Fruit fly (Drosophila melanogaster): Measurements from ENCODE around the gene CG34299.
A peak's percentile ranks its signal among the peaks of the same experiment; 100 is the strongest.

CG34299 gene

DNA sequence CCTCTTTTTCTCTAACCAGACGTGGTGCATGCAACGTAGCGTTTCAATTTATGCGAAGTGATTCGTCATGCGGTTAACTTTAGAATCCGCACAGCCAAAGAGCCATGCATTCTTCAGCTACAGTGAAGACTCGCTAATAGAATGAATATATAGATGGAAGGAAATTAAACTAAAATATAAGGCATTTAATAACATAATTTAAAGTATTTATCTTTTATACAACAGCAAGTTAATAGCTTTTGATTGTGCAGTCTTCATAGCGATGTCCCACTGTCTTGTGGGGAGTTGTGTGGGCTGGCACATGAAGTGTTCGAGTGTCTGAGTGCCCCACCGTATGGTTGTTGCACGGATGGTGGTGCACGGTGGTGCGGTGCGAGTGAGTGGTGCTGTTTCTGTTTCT lies 16.0 kb downstream of the CG34299 start (continued):
- TF ChIP-seq lilli (GFP tag; optimal IDR thresholded peaks at IDR 0.05) (peak; percentile 8), CG17802 (tag; optimal IDR thresholded peaks at IDR 0.05) (peak; percentile 37), HHEX (GFP tag; optimal IDR thresholded peaks at IDR 0.05) (peak; percentile 1), caup (GFP tag; optimal IDR thresholded peaks at IDR 0.05; ENCODE audit: severe bottlenecking) (no peak), sim (GFP tag; IDR thresholded peaks at IDR 0.05) (0 out of 2 replicates have a peak, but pooled peaks have one; percentile 6), CG13775 (GFP tag; optimal IDR thresholded peaks at IDR 0.05) (peak; percentile 6), Sox100B (GFP tag; optimal IDR thresholded peaks at IDR 0.05) (peak; percentile 7), CG34422 (GFP tag; IDR thresholded peaks at IDR 0.05) (peak; percentile 57; the same call in 2 of the 3 replicates), CG12769 (tag; optimal IDR thresholded peaks at IDR 0.05) (peak; percentile 56), gt (GFP tag; IDR thresholded peaks at IDR 0.05) (peak; percentile 73), CG2875 (GFP tag; optimal IDR thresholded peaks at IDR 0.05) (peak; percentile 48), CG12391 (tag; optimal IDR thresholded peaks at IDR 0.05) (peak; percentile 70), CG18619 (GFP tag; optimal IDR thresholded peaks at IDR 0.05) (no peak), CG7372 (GFP tag; IDR thresholded peaks at IDR 0.05) (peak; percentile 28; the same call in 1 of the 2 replicates), nom (GFP tag; optimal IDR thresholded peaks at IDR 0.05) (peak; percentile 93), BtbVII (GFP tag; optimal IDR thresholded peaks at IDR 0.05) (no peak), toy (GFP tag; IDR thresholded peaks at IDR 0.05) (0 out of 2 replicates have a peak, but pooled peaks have one; percentile 18), CG9437 (GFP tag; optimal IDR thresholded peaks at IDR 0.05) (peak; percentile 22), az2 (GFP tag; optimal IDR thresholded peaks at IDR 0.05) (peak; percentile 60), Six4 (GFP tag; optimal IDR thresholded peaks at IDR 0.05) (peak; percentile 55), zen (tag; optimal IDR thresholded peaks at IDR 0.05) (peak; percentile 33), CG17328 (GFP tag; IDR thresholded peaks at IDR 0.05) (peak; percentile 84)

dm6 chr3R:30268733-30269132 lies 19.4 kb downstream of the CG34299 start:
- no peak for TF ChIP-seq Asciz (GFP tag; optimal IDR thresholded peaks at IDR 0.05)
- no peak for TF ChIP-seq lilli (GFP tag; optimal IDR thresholded peaks at IDR 0.05)
- no peak for TF ChIP-seq HLH4C (GFP tag; IDR thresholded peaks at IDR 0.05; ENCODE audit: partially characterized antibody)
- no peak for TF ChIP-seq inv (GFP tag; IDR thresholded peaks at IDR 0.05; ENCODE audit: partially characterized antibody)
- TF ChIP-seq oc (tag; optimal IDR thresholded peaks at IDR 0.05), result no peak
- no peak for TF ChIP-seq ewg (GFP tag; optimal IDR thresholded peaks at IDR 0.05)
- no peak for TF ChIP-seq row (GFP tag; IDR thresholded peaks at IDR 0.05)
- TF ChIP-seq cg (GFP tag; optimal IDR thresholded peaks at IDR 0.05), result no peak
- TF ChIP-seq sug (tag; optimal IDR thresholded peaks at IDR 0.05), result no peak
- no peak for TF ChIP-seq ash1 (GFP tag; optimal IDR thresholded peaks at IDR 0.05)
- no peak for TF ChIP-seq cato (GFP tag; optimal IDR thresholded peaks at IDR 0.05; ENCODE audit: borderline replicate concordance)
- TF ChIP-seq trh (GFP tag; optimal IDR thresholded peaks at IDR 0.05), result no peak
- TF ChIP-seq CG14965 (GFP tag; optimal IDR thresholded peaks at IDR 0.05; ENCODE audit: borderline replicate concordance), result no peak
- no peak for TF ChIP-seq CG3726 (GFP tag; IDR thresholded peaks at IDR 0.05)

DNA sequence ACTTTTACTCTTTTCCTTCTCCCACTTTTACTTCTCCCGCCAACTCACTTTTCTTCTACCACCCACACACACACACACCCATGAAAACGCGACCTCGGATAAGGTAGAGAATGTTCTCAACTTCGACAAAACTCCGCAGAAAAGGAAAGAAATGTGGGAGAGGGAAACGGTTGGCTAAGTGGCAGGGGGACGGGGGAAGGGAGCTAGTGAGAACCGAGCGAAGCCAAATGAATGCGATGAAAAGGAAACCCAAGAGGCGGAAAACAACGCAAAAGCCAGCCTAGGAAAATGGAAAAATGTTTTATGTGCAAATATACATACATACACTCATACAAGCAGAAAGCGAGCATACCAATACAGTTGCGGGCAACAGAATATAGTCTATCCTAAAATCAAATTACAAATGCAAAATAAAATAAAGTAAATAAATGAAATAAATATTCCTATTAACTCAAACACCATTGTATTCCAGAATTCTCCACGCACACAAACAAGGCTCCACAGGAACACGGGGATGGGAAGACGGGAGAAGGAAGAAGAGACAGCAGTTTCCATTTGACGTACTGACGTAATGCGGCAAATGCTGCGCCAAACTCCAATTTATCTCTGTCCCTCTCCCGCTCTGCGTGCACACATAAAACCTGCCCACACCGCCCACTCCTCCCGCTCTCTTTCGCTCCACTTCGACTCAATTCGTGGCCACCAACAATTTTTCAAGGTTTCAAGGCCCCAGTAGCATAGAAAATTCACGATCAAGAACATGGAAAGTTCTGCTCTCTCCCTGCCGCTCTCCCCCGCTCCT lies 21.1 kb downstream of the CG34299 start:
- no peak for TF ChIP-seq CG4404 (GFP tag; IDR thresholded peaks at IDR 0.05)
- TF ChIP-seq Oli (tag; optimal IDR thresholded peaks at IDR 0.05), result peak; percentile 14
- TF ChIP-seq Xrp1 (GFP tag; IDR thresholded peaks at IDR 0.05), result 0 out of 2 replicates have a peak, but pooled peaks have one; percentile 5
- no peak for TF ChIP-seq CG6813 (GFP tag; optimal IDR thresholded peaks at IDR 0.05)
- TF ChIP-seq bigmax (GFP tag; optimal IDR thresholded peaks at IDR 0.05), result no peak
- no peak for TF ChIP-seq tup (GFP tag; optimal IDR thresholded peaks at IDR 0.05)
- no peak for TF ChIP-seq CG12659 (GFP tag; optimal IDR thresholded peaks at IDR 0.05)
- no peak for TF ChIP-seq pum (GFP tag; optimal IDR thresholded peaks at IDR 0.05)
- TF ChIP-seq twi (tag; optimal IDR thresholded peaks at IDR 0.05), result no peak
- TF ChIP-seq CG17361 (GFP tag; IDR thresholded peaks at IDR 0.05), result no peak
- no peak for TF ChIP-seq CG9817 (tag; optimal IDR thresholded peaks at IDR 0.05)
- no peak for TF ChIP-seq CG17568 (GFP tag; optimal IDR thresholded peaks at IDR 0.05)
- TF ChIP-seq row (GFP tag; IDR thresholded peaks at IDR 0.05), result peak; percentile 10; the same call in 1 of the 3 replicates

Data from whole organism, embryonic.